Fruit fly (Drosophila melanogaster) whole organism, embryonic: ENCODE results near the gene bwa.

Source experiments
- Abd-B ChIP-seq: fragments of 200-800 bp; sonication (Bioruptor generic); optimal IDR thresholded peaks from 2 replicates; lab custom pipeline; 2018; ENCODE audit warnings: missing biosample characterization, mild to moderate bottlenecking, missing genetic modification characterization, moderate library complexity
- Atf-2 ChIP-seq: fragments of 200-800 bp; sonication (Bioruptor generic); optimal IDR thresholded peaks from 2 replicates; lab custom pipeline; 2016; ENCODE audit warnings: missing biosample characterization, missing genetic modification characterization
- CG10274 ChIP-seq: fragments of 200-800 bp; sonication (Bioruptor generic); optimal IDR thresholded peaks from 3 replicates; lab custom pipeline; 2017; ENCODE audit warnings: missing biosample characterization, mild to moderate bottlenecking, missing genetic modification characterization
- CG12155 ChIP-seq: fragments of 200-800 bp; sonication (Bioruptor generic); optimal IDR thresholded peaks from 3 replicates; lab custom pipeline; 2016; ENCODE audit warnings: missing biosample characterization, missing genetic modification characterization
- CG13624 ChIP-seq: fragments of 200-800 bp; sonication (Bioruptor generic); optimal IDR thresholded peaks from 2 replicates; lab custom pipeline; 2016; ENCODE audit warnings: missing biosample characterization, missing genetic modification characterization
- CG15011 ChIP-seq: fragments of 200-800 bp; sonication (Bioruptor generic); optimal IDR thresholded peaks from 3 replicates; lab custom pipeline; 2018; ENCODE audit warnings: missing biosample characterization, mild to moderate bottlenecking, missing genetic modification characterization
- CG1603 ChIP-seq: fragments of 200-800 bp; sonication (Bioruptor generic); optimal IDR thresholded peaks from 2 replicates; lab custom pipeline; 2019; ENCODE audit warnings: missing biosample characterization, mild to moderate bottlenecking, missing genetic modification characterization, moderate library complexity
- CG17328 ChIP-seq: fragments of 200-800 bp; sonication (Bioruptor generic); IDR thresholded peaks from 2 replicates; pipeline ENCODE4 v1.3.6; 2022; ENCODE audit warnings: missing biosample characterization, missing genetic modification characterization
- CG2120 ChIP-seq: fragments of 200-800 bp; sonication (Bioruptor generic); optimal IDR thresholded peaks from 3 replicates; lab custom pipeline; 2016; ENCODE audit warnings: missing biosample characterization, missing genetic modification characterization
- CG2889 ChIP-seq: fragments of 200-800 bp; sonication (Bioruptor generic); IDR thresholded peaks from 3 replicates; pipeline ENCODE4 v1.3.6; 2022; ENCODE audit warnings: missing biosample characterization, missing genetic modification characterization
- CG30020 ChIP-seq: fragments of 200-800 bp; optimal IDR thresholded peaks from 2 replicates; lab custom pipeline; 2019; ENCODE audit warnings: missing biosample characterization, mild to moderate bottlenecking, missing genetic modification characterization, moderate library complexity
- CG32772 ChIP-seq: fragments of 200-800 bp; sonication (Bioruptor generic); IDR thresholded peaks from 2 replicates; pipeline ENCODE4 v1.3.6; 2022; ENCODE audit warnings: missing biosample characterization, missing genetic modification characterization
- CG4424 ChIP-seq: fragments of 200-800 bp; sonication (Bioruptor generic); optimal IDR thresholded peaks from 3 replicates; lab custom pipeline; 2016; ENCODE audit warnings: missing biosample characterization, missing genetic modification characterization
- CG8290 ChIP-seq, 3 experiments: fragments of 200-800 bp; sonication (Bioruptor generic); optimal IDR thresholded peaks; 2 replicates each; lab custom pipeline; 2016 to 2019; ENCODE audit warnings: missing biosample characterization in 3 of 3, missing genetic modification characterization in 3 of 3, mild to moderate bottlenecking in 2 of 3, moderate library complexity in 1 of 3
- CG8478 ChIP-seq: fragments of >200 bp; optimal IDR thresholded peaks from 2 replicates; lab custom pipeline; 2018
- CG9817 ChIP-seq: fragments of 200-800 bp; sonication (Bioruptor generic); optimal IDR thresholded peaks from 2 replicates; lab custom pipeline; 2018; ENCODE audit warnings: missing biosample characterization, mild to moderate bottlenecking, missing genetic modification characterization, moderate library complexity
- CTCF ChIP-seq: fragments of 200-800 bp; sonication (Bioruptor generic); optimal IDR thresholded peaks from 2 replicates; lab custom pipeline; 2017; ENCODE audit warnings: missing biosample characterization, mild to moderate bottlenecking, missing genetic modification characterization, moderate library complexity
- CoRest ChIP-seq: fragments of 200-800 bp; sonication (Bioruptor generic); optimal IDR thresholded peaks from 3 replicates; lab custom pipeline; 2018; ENCODE audit warnings: missing biosample characterization, mild to moderate bottlenecking, missing genetic modification characterization, moderate library complexity
- D19A ChIP-seq: fragments of 200-800 bp; optimal IDR thresholded peaks from 3 replicates; lab custom pipeline; 2019; ENCODE audit warnings: missing biosample characterization, mild to moderate bottlenecking, missing genetic modification characterization, moderate library complexity
- Dfd ChIP-seq, 2 experiments: fragments of >200 bp; optimal IDR thresholded peaks; 2 replicates each; lab custom pipeline; 2017; ENCODE audit warnings: missing biosample characterization in 2 of 2, missing genetic modification characterization in 2 of 2
- Dip2 ChIP-seq: fragments of 200-800 bp; sonication (Bioruptor generic); IDR thresholded peaks from 2 replicates; pipeline ENCODE4 v1.3.6; 2022; ENCODE audit warnings: missing biosample characterization, missing genetic modification characterization
- Gug ChIP-seq: fragments of 200-800 bp; sonication (Bioruptor generic); IDR thresholded peaks from 4 replicates; pipeline ENCODE4 v1.3.6; 2022; ENCODE audit warnings: missing biosample characterization, missing genetic modification characterization
- Jarid2 ChIP-seq: fragments of 200-800 bp; sonication (Bioruptor generic); optimal IDR thresholded peaks from 3 replicates; lab custom pipeline; 2017; ENCODE audit warnings: mild to moderate bottlenecking, missing biosample characterization, missing genetic modification reagents, missing genetic modification characterization
- Lim3 ChIP-seq: fragments of 200-800 bp; sonication (Bioruptor generic); IDR thresholded peaks from 2 replicates; pipeline ENCODE4 v1.3.6; 2022; ENCODE audit warnings: missing biosample characterization, missing genetic modification characterization
- Meics ChIP-seq: fragments of 200-800 bp; sonication (Bioruptor generic); optimal IDR thresholded peaks from 2 replicates; lab custom pipeline; 2017; ENCODE audit warnings: missing biosample characterization, mild to moderate bottlenecking, missing genetic modification characterization
- NFAT ChIP-seq: fragments of 200-800 bp; sonication (Bioruptor generic); IDR thresholded peaks from 2 replicates; pipeline ENCODE4 v1.3.6; 2022; ENCODE audit warnings: missing biosample characterization, missing genetic modification characterization
- Oli ChIP-seq: fragments of 200-800 bp; sonication (Bioruptor generic); optimal IDR thresholded peaks from 2 replicates; lab custom pipeline; 2018; ENCODE audit warnings: missing biosample characterization, mild to moderate bottlenecking, missing genetic modification characterization, moderate library complexity
- Ptx1 ChIP-seq: fragments of 200-800 bp; sonication (Bioruptor generic); IDR thresholded peaks from 2 replicates; pipeline ENCODE4 v1.3.6; 2022; ENCODE audit warnings: missing biosample characterization, missing genetic modification characterization
- Side ChIP-seq: fragments of 200-800 bp; sonication (Bioruptor generic); optimal IDR thresholded peaks from 2 replicates; lab custom pipeline; 2016; ENCODE audit warnings: missing biosample characterization, missing genetic modification characterization
- Trl ChIP-seq, 3 experiments: fragments of >200 bp in 2 of 3; fragments of 200-800 bp in 1 of 3; sonication (Bioruptor generic) in 1 of 3; optimal IDR thresholded peaks; 2 replicates in 1 of 3; 3 replicates in 2 of 3; lab custom pipeline; 2016 to 2017; ENCODE audit warnings: missing biosample characterization in 1 of 3, missing genetic modification characterization in 1 of 3
- crc ChIP-seq: fragments of 200-800 bp; sonication (Bioruptor generic); optimal IDR thresholded peaks from 2 replicates; lab custom pipeline; 2016; ENCODE audit warnings: missing biosample characterization, missing genetic modification characterization
- crol ChIP-seq: fragments of 200-800 bp; sonication (Bioruptor generic); IDR thresholded peaks from 2 replicates; pipeline ENCODE4 v1.3.6; 2022; ENCODE audit warnings: missing biosample characterization, missing genetic modification characterization
- danr ChIP-seq: fragments of 200-800 bp; sonication (Bioruptor generic); IDR thresholded peaks from 2 replicates; pipeline ENCODE4 v1.3.6; 2022; ENCODE audit warnings: missing biosample characterization, missing genetic modification characterization
- en ChIP-seq: fragments of 200-800 bp; sonication (Bioruptor generic); optimal IDR thresholded peaks from 2 replicates; lab custom pipeline; 2016; ENCODE audit warnings: missing biosample characterization, missing genetic modification characterization
- fd3F ChIP-seq: fragments of 200-800 bp; sonication (Bioruptor generic); optimal IDR thresholded peaks from 2 replicates; lab custom pipeline; 2018; ENCODE audit warnings: missing biosample characterization, mild to moderate bottlenecking, missing genetic modification characterization, moderate library complexity
- gce ChIP-seq: fragments of 200-800 bp; sonication (Bioruptor generic); IDR thresholded peaks from 3 replicates; pipeline ENCODE4 v1.3.6; 2022; ENCODE audit warnings: missing biosample characterization, missing genetic modification characterization
- nerfin-2 ChIP-seq: fragments of 200-800 bp; sonication (Bioruptor generic); IDR thresholded peaks from 2 replicates; pipeline ENCODE4 v1.3.6; 2022; ENCODE audit warnings: missing biosample characterization, missing genetic modification characterization; ENCODE audit not compliant: partially characterized antibody
- nom ChIP-seq: fragments of 200-800 bp; sonication (Bioruptor generic); optimal IDR thresholded peaks from 2 replicates; lab custom pipeline; 2017; ENCODE audit warnings: missing biosample characterization, missing genetic modification characterization, mild to moderate bottlenecking, moderate library complexity, missing genetic modification reagents
- oc ChIP-seq: fragments of 200-800 bp; sonication (Bioruptor generic); optimal IDR thresholded peaks from 2 replicates; lab custom pipeline; 2018; ENCODE audit warnings: missing biosample characterization, mild to moderate bottlenecking, missing genetic modification characterization, moderate library complexity
- phol ChIP-seq: fragments of 200-800 bp; sonication (Bioruptor generic); optimal IDR thresholded peaks from 3 replicates; lab custom pipeline; 2018; ENCODE audit warnings: missing biosample characterization, mild to moderate bottlenecking, missing genetic modification characterization, moderate library complexity
- pnt ChIP-seq: fragments of 200-800 bp; sonication (Bioruptor generic); optimal IDR thresholded peaks from 3 replicates; lab custom pipeline; 2016; ENCODE audit warnings: missing biosample characterization, missing genetic modification characterization
- repo ChIP-seq: fragments of 200-800 bp; sonication (Bioruptor generic); optimal IDR thresholded peaks from 2 replicates; lab custom pipeline; 2016; ENCODE audit warnings: missing biosample characterization, missing genetic modification characterization
- sens-2 ChIP-seq: fragments of 200-800 bp; sonication (Bioruptor generic); IDR thresholded peaks from 2 replicates; pipeline ENCODE4 v1.3.6; 2022; ENCODE audit warnings: missing biosample characterization, missing genetic modification characterization
- sna ChIP-seq: fragments of 200-800 bp; sonication (Bioruptor generic); IDR thresholded peaks from 2 replicates; pipeline ENCODE4 v1.3.6; 2022; ENCODE audit warnings: missing biosample characterization, missing genetic modification characterization; ENCODE audit not compliant: partially characterized antibody
- so ChIP-seq: fragments of 200-800 bp; sonication (Bioruptor generic); IDR thresholded peaks from 3 replicates; pipeline ENCODE4 v1.3.6; 2022; ENCODE audit warnings: missing biosample characterization, missing genetic modification characterization
- stwl ChIP-seq: fragments of 200-800 bp; sonication (Bioruptor generic); optimal IDR thresholded peaks from 3 replicates; lab custom pipeline; 2018; ENCODE audit warnings: missing biosample characterization, mild to moderate bottlenecking, missing genetic modification characterization, moderate library complexity
- tap ChIP-seq: fragments of 200-800 bp; optimal IDR thresholded peaks from 3 replicates; lab custom pipeline; 2019; ENCODE audit warnings: missing biosample characterization, mild to moderate bottlenecking, missing genetic modification characterization, moderate library complexity
- tll ChIP-seq, 2 experiments: fragments of 200-800 bp in 1 of 2; fragments of >200 bp in 1 of 2; sonication (Bioruptor generic) in 1 of 2; optimal IDR thresholded peaks; 2 replicates each; lab custom pipeline; 2017 to 2019; ENCODE audit warnings: missing biosample characterization in 2 of 2, missing genetic modification characterization in 2 of 2, mild to moderate bottlenecking in 1 of 2, moderate library complexity in 1 of 2
- twi ChIP-seq: fragments of 200-800 bp; optimal IDR thresholded peaks from 2 replicates; lab custom pipeline; 2019; ENCODE audit warnings: missing biosample characterization, mild to moderate bottlenecking, missing genetic modification characterization, moderate library complexity
- wdn ChIP-seq: fragments of 200-800 bp; sonication (Bioruptor generic); IDR thresholded peaks from 2 replicates; pipeline ENCODE4 v1.3.6; 2022; ENCODE audit warnings: missing biosample characterization, missing genetic modification characterization

Gene bwa

dm6 chr2L:20082965-20083855 lies 17.0 kb downstream of the bwa start (continued):
- TF ChIP-seq Side (GFP tag; lab: Kevin White, UChicago): no peak
- peak; percentile 23 for TF ChIP-seq CG1603 (tag; lab: Kevin White, UChicago)
- no peak for TF ChIP-seq wdn (GFP tag; lab: Robert Waterston, UW)
- no peak for TF ChIP-seq pnt
- no peak for TF ChIP-seq CG4424 (GFP tag; lab: Kevin White, UChicago)
- peak; percentile 19 for TF ChIP-seq CG2120
- no peak for TF ChIP-seq CG17328 (GFP tag; lab: Robert Waterston, UW)
- no peak for TF ChIP-seq tll (GFP tag; optimal IDR thresholded peaks at IDR 0.05; lab: Kevin White, UChicago)
- peak; percentile 10 for TF ChIP-seq Oli (tag; lab: Kevin White, UChicago)
- no peak for TF ChIP-seq CG8290 (GFP tag; optimal IDR thresholded peaks at IDR 0.05; lab: Kevin White, UChicago)
- no peak for TF ChIP-seq CG8290 (tag; optimal IDR thresholded peaks at IDR 0.05; lab: Kevin White, UChicago)
- no peak for TF ChIP-seq Lim3 (GFP tag; lab: Robert Waterston, UW)
- no peak for TF ChIP-seq CG13624 (GFP tag; lab: Kevin White, UChicago)
- TF ChIP-seq Ptx1 (GFP tag; lab: Robert Waterston, UW): peak; percentile 34; the same call in 1 of the 2 replicates
- TF ChIP-seq Dip2 (GFP tag; lab: Robert Waterston, UW): no peak
- no peak for TF ChIP-seq CG12155 (GFP tag; lab: Kevin White, UChicago)
- no peak for TF ChIP-seq repo (GFP tag; lab: Kevin White, UChicago)
- no peak for TF ChIP-seq Jarid2
- TF ChIP-seq D19A (tag; lab: Kevin White, UChicago): no peak
- TF ChIP-seq oc (tag; lab: Kevin White, UChicago): no peak
- TF ChIP-seq Abd-B (GFP tag; lab: Kevin White, UChicago): no peak
- peak; percentile 32 for TF ChIP-seq CoRest (tag; lab: Kevin White, UChicago)
- TF ChIP-seq CTCF (GFP tag; lab: Kevin White, UChicago): peak; percentile 4
- peak; percentile 19 for TF ChIP-seq CG9817 (tag; lab: Kevin White, UChicago)
- TF ChIP-seq Trl (optimal IDR thresholded peaks at IDR 0.05; lab: Kevin White, UChicago): no peak
- no peak for TF ChIP-seq Trl (GFP tag; optimal IDR thresholded peaks at IDR 0.05; lab: Kevin White, UChicago)
- no peak for TF ChIP-seq gce (GFP tag; lab: Robert Waterston, UW)
- peak; percentile 12 for TF ChIP-seq crc (GFP tag; lab: Kevin White, UChicago)
- no peak for TF ChIP-seq Dfd (GFP tag; optimal IDR thresholded peaks at IDR 0.05; lab: Kevin White, UChicago)
- TF ChIP-seq en (GFP tag; lab: Kevin White, UChicago): no peak
- no peak for TF ChIP-seq sna (GFP tag; lab: Robert Waterston, UW)
- TF ChIP-seq CG30020 (tag; lab: Kevin White, UChicago): no peak
- TF ChIP-seq sens-2 (GFP tag; lab: Robert Waterston, UW): no peak
- TF ChIP-seq Atf-2 (GFP tag; lab: Kevin White, UChicago): no peak
- TF ChIP-seq fd3F (GFP tag; lab: Kevin White, UChicago): no peak
- no peak for TF ChIP-seq CG2889 (GFP tag; lab: Robert Waterston, UW)
- peak; percentile 3 for TF ChIP-seq tap (tag; lab: Kevin White, UChicago)
- peak; percentile 5 for TF ChIP-seq phol (tag; lab: Kevin White, UChicago)
- TF ChIP-seq Meics: no peak
- no peak for TF ChIP-seq NFAT (GFP tag; lab: Robert Waterston, UW)
- TF ChIP-seq crol (GFP tag; lab: Robert Waterston, UW): peak; percentile 58
- TF ChIP-seq nom (GFP tag; lab: Kevin White, UChicago): no peak
- no peak for TF ChIP-seq CG8478 (lab: Kevin White, UChicago)
- TF ChIP-seq CG10274 (GFP tag; lab: Kevin White, UChicago): no peak
- no peak for TF ChIP-seq danr (GFP tag; lab: Robert Waterston, UW)
- TF ChIP-seq stwl (tag; lab: Kevin White, UChicago): no peak
- no peak for TF ChIP-seq CG32772 (GFP tag; lab: Robert Waterston, UW)
- TF ChIP-seq CG15011 (GFP tag; lab: Kevin White, UChicago): no peak
- no peak for TF ChIP-seq nerfin-2 (GFP tag; lab: Robert Waterston, UW)
- TF ChIP-seq twi (tag; lab: Kevin White, UChicago): no peak
- no peak for TF ChIP-seq so (GFP tag; lab: Robert Waterston, UW)
- no peak for TF ChIP-seq Gug
